Worm (Caenorhabditis elegans): ENCODE results near the gene C29F9.8.

DNA sequence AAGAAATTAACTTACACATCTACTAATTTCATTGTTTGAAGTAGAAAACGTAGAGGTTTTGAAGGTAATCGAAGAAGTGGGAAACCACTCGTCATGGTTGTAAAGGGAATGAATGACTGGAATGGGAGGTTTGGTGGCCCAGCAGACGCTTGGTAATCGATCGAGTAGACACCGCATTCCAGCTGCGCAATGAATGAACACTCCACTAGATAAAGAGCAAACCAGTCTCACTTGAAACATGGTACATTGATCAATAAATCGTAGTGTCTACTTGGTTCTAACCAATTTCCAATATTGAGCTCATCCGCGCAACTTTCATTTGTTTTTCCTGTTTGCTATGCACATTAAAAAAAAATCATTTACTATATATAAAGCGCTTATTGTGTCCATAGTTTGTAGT lies 49.5 kb upstream of the C29F9.8 start, which contains the start of gene fbxb-84:
- no peak for TF ChIP-seq nhr-6 (tag; optimal IDR thresholded peaks at IDR 0.05)
- no peak for TF ChIP-seq lin-39 (tag; optimal IDR thresholded peaks at IDR 0.05)
- TF ChIP-seq tra-1 (GFP tag; IDR thresholded peaks at IDR 0.05): no peak
- TF ChIP-seq zag-1 (tag; optimal IDR thresholded peaks at IDR 0.05): no peak
- TF ChIP-seq spr-1 (tag; optimal IDR thresholded peaks at IDR 0.05): no peak
- TF ChIP-seq nhr-10 (tag; optimal IDR thresholded peaks at IDR 0.05): no peak
